Fruit fly (Drosophila melanogaster): ENCODE results near the gene Galt.

dm6 chr2L:6621600-6621999, 46.2 kb downstream of the Galt start, which contains the start of gene DIP-iota:
- TF ChIP-seq CG4318 (GFP tag; optimal IDR thresholded peaks at IDR 0.05), result no peak
- no peak for TF ChIP-seq Eip78C (GFP tag)
- TF ChIP-seq OdsH (GFP tag; optimal IDR thresholded peaks at IDR 0.05), result no peak

Data from whole organism, prepupa.